Fruit fly (Drosophila melanogaster): ENCODE data around the gene nau.

Gene nau

DNA sequence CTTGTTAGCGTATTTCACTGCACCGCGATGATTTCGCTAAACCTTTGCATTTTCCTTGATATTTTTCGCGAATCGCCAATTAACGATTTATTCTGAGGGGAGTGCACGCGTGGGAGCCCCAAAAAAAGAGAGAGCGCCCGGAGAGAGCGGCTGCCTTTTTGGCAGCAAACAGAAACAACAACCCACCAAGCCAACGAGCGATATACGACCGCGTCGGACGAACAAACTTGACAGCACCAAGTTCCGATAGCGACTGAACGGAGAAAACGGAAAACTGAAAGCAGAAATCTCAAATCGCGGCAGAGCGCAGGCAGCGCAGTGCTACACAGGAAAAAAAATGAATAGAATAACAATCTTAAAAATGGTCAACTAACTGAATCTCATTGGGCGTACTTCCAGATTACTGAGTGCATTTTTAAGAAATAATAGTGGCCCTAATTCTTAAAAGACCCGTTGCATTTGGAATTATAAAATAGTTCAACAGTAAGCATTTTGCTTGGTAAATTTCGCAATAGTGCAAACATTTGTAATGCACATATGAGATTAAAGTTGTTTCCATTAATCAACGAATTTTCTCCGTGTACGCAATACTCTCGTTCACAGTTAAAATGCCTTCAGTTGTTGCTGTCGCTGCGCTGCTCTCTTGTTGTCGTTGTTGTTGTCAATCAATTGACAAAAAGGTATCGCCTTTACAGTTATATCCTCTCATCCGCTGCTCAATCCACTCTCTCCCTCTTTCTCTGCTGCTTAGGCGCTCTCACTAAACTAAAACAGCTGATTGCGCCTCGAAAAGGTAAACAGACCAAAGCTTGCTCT lies 48.5 kb downstream of the nau start, which contains the start of gene CG31145 (continued):
- peak; percentile 7; the same call in 1 of the 2 replicates for TF ChIP-seq CG13287 (GFP tag; IDR thresholded peaks at IDR 0.05; ENCODE audit: partially characterized antibody)
- peak; percentile 99 for TF ChIP-seq sob (GFP tag; IDR thresholded peaks at IDR 0.05)
- peak; percentile 99 for TF ChIP-seq CG5245 (GFP tag; optimal IDR thresholded peaks at IDR 0.05)
- peak; percentile 99 for TF ChIP-seq trh (GFP tag; optimal IDR thresholded peaks at IDR 0.05)
- TF ChIP-seq luna (GFP tag; optimal IDR thresholded peaks at IDR 0.05), result peak; percentile 99
- peak; percentile 99 for TF ChIP-seq vfl (GFP tag; optimal IDR thresholded peaks at IDR 0.05)
- TF ChIP-seq pnt (GFP tag; optimal IDR thresholded peaks at IDR 0.05), result peak; percentile 99
- peak; percentile 100 for TF ChIP-seq HLH54F (GFP tag; optimal IDR thresholded peaks at IDR 0.05)
- peak; percentile 76 to 83 for TF ChIP-seq insv (GFP tag; optimal IDR thresholded peaks at IDR 0.05)
- peak; percentile 97 for TF ChIP-seq onecut (GFP tag; IDR thresholded peaks at IDR 0.05)
- no peak for TF ChIP-seq br (optimal IDR thresholded peaks at IDR 0.05)
- peak; percentile 100 for TF ChIP-seq Hmr (GFP tag; optimal IDR thresholded peaks at IDR 0.05)
- TF ChIP-seq CG7271 (tag; optimal IDR thresholded peaks at IDR 0.05), result peak; percentile 92
- peak; percentile 98 for TF ChIP-seq ase (GFP tag; IDR thresholded peaks at IDR 0.05)
- TF ChIP-seq pan (optimal IDR thresholded peaks at IDR 0.05), result no peak
- peak in 1 of 2 experiments; percentile 99 for TF ChIP-seq pan (GFP tag; optimal IDR thresholded peaks at IDR 0.05 in 1 of 2, IDR thresholded peaks at IDR 0.05 in 1 of 2)
- peak; percentile 100 for TF ChIP-seq Atf-2 (GFP tag; optimal IDR thresholded peaks at IDR 0.05)
- TF ChIP-seq CG7963 (GFP tag; IDR thresholded peaks at IDR 0.05; ENCODE audit: partially characterized antibody), result 0 out of 3 replicates have a peak, but pooled peaks have one; percentile 47
- peak; percentile 100 for TF ChIP-seq CG7839 (tag; optimal IDR thresholded peaks at IDR 0.05)
- peak; percentile 96 for TF ChIP-seq CG17186 (GFP tag; optimal IDR thresholded peaks at IDR 0.05)
- TF ChIP-seq mirr (GFP tag; optimal IDR thresholded peaks at IDR 0.05), result peak; percentile 97
- TF ChIP-seq CG4404 (GFP tag; IDR thresholded peaks at IDR 0.05), result peak; percentile 98
- peak; percentile 98 for TF ChIP-seq her (GFP tag; optimal IDR thresholded peaks at IDR 0.05)
- peak; percentile 97 for TF ChIP-seq otp (GFP tag; IDR thresholded peaks at IDR 0.05)
- no peak for TF ChIP-seq CG8478 (optimal IDR thresholded peaks at IDR 0.05)
- peak; percentile 100 for TF ChIP-seq gcm2 (GFP tag; optimal IDR thresholded peaks at IDR 0.05)
- TF ChIP-seq dmrt11E (tag; optimal IDR thresholded peaks at IDR 0.05), result peak; percentile 94
- peak; percentile 96 for TF ChIP-seq cas (GFP tag; IDR thresholded peaks at IDR 0.05)
- peak; percentile 100 for TF ChIP-seq ATbp (GFP tag; optimal IDR thresholded peaks at IDR 0.05)
- peak; percentile 99 for TF ChIP-seq CG13296 (GFP tag; optimal IDR thresholded peaks at IDR 0.05)
- TF ChIP-seq CG33557 (GFP tag; optimal IDR thresholded peaks at IDR 0.05), result peak; percentile 87
- TF ChIP-seq dysf (GFP tag; IDR thresholded peaks at IDR 0.05), result peak; percentile 100
- peak; percentile 99 for TF ChIP-seq Xrp1 (GFP tag; IDR thresholded peaks at IDR 0.05)
- peak; percentile 99 for TF ChIP-seq CG8944 (GFP tag; optimal IDR thresholded peaks at IDR 0.05)
- peak; percentile 99 for TF ChIP-seq Six4 (GFP tag; optimal IDR thresholded peaks at IDR 0.05)
- peak; percentile 99 for TF ChIP-seq NK7.1 (GFP tag; optimal IDR thresholded peaks at IDR 0.05)
- TF ChIP-seq CG4328 (GFP tag; optimal IDR thresholded peaks at IDR 0.05), result peak; percentile 98
- peak; percentile 99 for TF ChIP-seq CG1233 (GFP tag; optimal IDR thresholded peaks at IDR 0.05)
- peak; percentile 97 for TF ChIP-seq gce (GFP tag; IDR thresholded peaks at IDR 0.05)
- TF ChIP-seq CG13775 (GFP tag; optimal IDR thresholded peaks at IDR 0.05), result peak; percentile 100
- peak; percentile 99 for TF ChIP-seq CG17829 (tag; optimal IDR thresholded peaks at IDR 0.05)
- peak; percentile 99 for TF ChIP-seq Usf (GFP tag; optimal IDR thresholded peaks at IDR 0.05)
- peak; percentile 99 for TF ChIP-seq CG34376 (GFP tag; optimal IDR thresholded peaks at IDR 0.05)
- TF ChIP-seq Fer2 (tag; optimal IDR thresholded peaks at IDR 0.05), result peak; percentile 99
- peak; percentile 86 for TF ChIP-seq CG10321 (GFP tag; IDR thresholded peaks at IDR 0.05)
- no peak for TF ChIP-seq CG2129 (GFP tag; IDR thresholded peaks at IDR 0.05; ENCODE audit: partially characterized antibody)
- peak; percentile 97 for TF ChIP-seq toy (GFP tag; IDR thresholded peaks at IDR 0.05)
- peak; percentile 98 for TF ChIP-seq schlank (tag; optimal IDR thresholded peaks at IDR 0.05)
- TF ChIP-seq wor (GFP tag; IDR thresholded peaks at IDR 0.05), result peak; percentile 99
- TF ChIP-seq Awh (GFP tag; IDR thresholded peaks at IDR 0.05), result peak; percentile 98
